Fruit fly (Drosophila melanogaster): ENCODE results near the gene CG13999.

The CG13999 gene

DNA sequence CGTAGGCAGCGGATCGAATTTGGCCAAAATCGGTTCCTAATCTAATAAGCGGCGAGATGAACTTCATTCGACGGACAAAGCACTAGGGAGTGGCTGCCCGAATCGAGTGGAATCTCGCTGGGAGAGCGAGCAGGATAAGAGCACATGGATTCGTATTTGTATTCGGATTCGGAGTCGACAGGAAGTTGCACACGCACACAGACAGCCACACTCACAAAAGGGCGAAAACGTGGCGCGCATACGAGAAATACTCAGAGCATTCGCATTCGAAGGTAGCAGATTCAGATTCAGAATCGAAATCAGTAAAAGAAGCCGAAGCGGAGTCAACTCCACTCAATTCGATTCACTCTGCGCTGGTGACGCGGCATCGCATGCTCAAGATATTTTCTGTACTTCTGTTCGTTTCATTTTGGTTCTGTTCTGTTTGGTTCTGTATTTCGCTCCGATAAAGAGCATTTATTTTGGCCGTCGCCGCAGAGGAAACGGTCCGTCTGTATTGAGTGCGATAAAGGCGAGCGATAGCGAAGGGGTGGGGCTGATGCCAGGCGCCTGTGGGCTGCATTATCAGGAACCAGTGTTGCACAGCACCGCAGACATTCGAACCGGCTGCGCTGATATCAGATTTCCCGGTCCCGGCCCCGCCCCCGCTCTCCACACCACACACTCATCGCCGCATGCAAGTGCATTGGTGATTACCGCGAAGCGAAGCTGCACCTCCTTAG, 22.2 kb upstream of the CG13999 start:
- TF ChIP-seq Fer2 (tag; optimal IDR thresholded peaks at IDR 0.05) (no peak), chn (GFP tag; optimal IDR thresholded peaks at IDR 0.05) (peak; percentile 55), CG18599 (GFP tag; optimal IDR thresholded peaks at IDR 0.05) (peak; percentile 23), insv (GFP tag; optimal IDR thresholded peaks at IDR 0.05) (peak in 1 of 2 experiments; percentile 85), salm (tag; optimal IDR thresholded peaks at IDR 0.05) (no peak), chinmo (GFP tag; IDR thresholded peaks at IDR 0.05; ENCODE audit: partially characterized antibody) (no peak), CG10267 (tag; optimal IDR thresholded peaks at IDR 0.05) (peak; percentile 85), disco-r (GFP tag; optimal IDR thresholded peaks at IDR 0.05) (no peak), CG15073 (GFP tag; optimal IDR thresholded peaks at IDR 0.05) (no peak), Six4 (GFP tag; optimal IDR thresholded peaks at IDR 0.05) (peak; percentile 12), br (optimal IDR thresholded peaks at IDR 0.05) (no peak), Poxn (GFP tag; IDR thresholded peaks at IDR 0.05) (no peak), grn (GFP tag; optimal IDR thresholded peaks at IDR 0.05) (peak; percentile 94), fru (optimal IDR thresholded peaks at IDR 0.05) (no peak), Gug (GFP tag; IDR thresholded peaks at IDR 0.05) (no peak), CG2129 (GFP tag; IDR thresholded peaks at IDR 0.05; ENCODE audit: partially characterized antibody) (no peak), CG2678 (tag; optimal IDR thresholded peaks at IDR 0.05) (no peak), phol (tag; optimal IDR thresholded peaks at IDR 0.05) (no peak), CG3995 (GFP tag; optimal IDR thresholded peaks at IDR 0.05) (no peak), CG11695 (GFP tag; IDR thresholded peaks at IDR 0.05) (no peak), CG13123 (GFP tag; optimal IDR thresholded peaks at IDR 0.05) (no peak), trem (tag; optimal IDR thresholded peaks at IDR 0.05) (no peak), CG14014 (GFP tag; IDR thresholded peaks at IDR 0.05) (no peak), twi (tag; optimal IDR thresholded peaks at IDR 0.05) (no peak), CG15514 (GFP tag; optimal IDR thresholded peaks at IDR 0.05) (peak; percentile 11), sens (GFP tag) (peak; percentile 56), HLHmδ (GFP tag; optimal IDR thresholded peaks at IDR 0.05) (peak; percentile 45), Nf-YC (tag; optimal IDR thresholded peaks at IDR 0.05) (peak; percentile 12), Mrtf (GFP tag; IDR thresholded peaks at IDR 0.05) (no peak), D (optimal IDR thresholded peaks at IDR 0.05) (no peak), D (GFP tag; optimal IDR thresholded peaks at IDR 0.05) (no peak), Hey (tag; optimal IDR thresholded peaks at IDR 0.05) (peak; percentile 2), tgo (GFP tag; IDR thresholded peaks at IDR 0.05) (no peak), Med (GFP tag) (peak; percentile 62), CG6813 (GFP tag; optimal IDR thresholded peaks at IDR 0.05) (no peak), CG12104 (GFP tag; optimal IDR thresholded peaks at IDR 0.05) (no peak), ind (GFP tag; optimal IDR thresholded peaks at IDR 0.05) (no peak), unpg (GFP tag; optimal IDR thresholded peaks at IDR 0.05) (no peak), Ssrp (tag; optimal IDR thresholded peaks at IDR 0.05) (no peak), B-H1 (GFP tag; IDR thresholded peaks at IDR 0.05) (no peak), ham (GFP tag; IDR thresholded peaks at IDR 0.05) (no peak), kni (GFP tag; optimal IDR thresholded peaks at IDR 0.05) (peak; percentile 79), pros (GFP tag; optimal IDR thresholded peaks at IDR 0.05) (peak; percentile 71), CG10543 (GFP tag; optimal IDR thresholded peaks at IDR 0.05) (peak; percentile 13), Hmx (GFP tag; optimal IDR thresholded peaks at IDR 0.05) (no peak), h (optimal IDR thresholded peaks at IDR 0.05) (peak; percentile 45), corto (GFP tag; optimal IDR thresholded peaks at IDR 0.05) (peak; percentile 21), CG15479 (GFP tag; optimal IDR thresholded peaks at IDR 0.05) (peak; percentile 94), CG7839 (tag; optimal IDR thresholded peaks at IDR 0.05) (no peak), CG8478 (optimal IDR thresholded peaks at IDR 0.05) (peak; percentile 34), gce (GFP tag; IDR thresholded peaks at IDR 0.05) (no peak), cg (GFP tag; optimal IDR thresholded peaks at IDR 0.05) (peak; percentile 22)
